Fruit fly (Drosophila melanogaster): Measurements from ENCODE around the gene NP15.6.

Gene NP15.6

DNA sequence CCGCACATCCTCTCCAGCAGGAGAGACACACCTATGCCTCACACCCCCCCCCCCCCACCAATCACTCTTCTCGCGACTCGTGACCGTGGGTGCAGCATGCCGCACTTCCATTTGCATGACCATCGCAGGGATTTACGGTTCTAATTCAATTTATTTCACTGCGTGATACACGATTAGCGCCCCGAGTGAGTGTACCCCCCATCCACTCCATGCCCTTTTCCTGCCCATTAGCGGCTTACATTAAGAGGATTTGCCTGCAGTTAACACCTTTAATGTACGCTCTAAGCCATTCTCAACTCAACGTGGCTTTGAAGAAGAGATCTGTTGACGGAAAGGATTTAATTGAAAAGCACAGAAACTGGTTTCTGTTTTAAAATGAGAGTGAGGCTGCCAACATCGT, 25.3 kb downstream of the NP15.6 start:
- peak; percentile 93 for TF ChIP-seq oc (tag; optimal IDR thresholded peaks at IDR 0.05)
- no peak for TF ChIP-seq CG4404 (GFP tag; IDR thresholded peaks at IDR 0.05)
- peak; percentile 69 for TF ChIP-seq crol (GFP tag; IDR thresholded peaks at IDR 0.05)
- TF ChIP-seq CG4730 (GFP tag; IDR thresholded peaks at IDR 0.05) = 0 out of 2 replicates have a peak, but pooled peaks have one; percentile 11

DNA sequence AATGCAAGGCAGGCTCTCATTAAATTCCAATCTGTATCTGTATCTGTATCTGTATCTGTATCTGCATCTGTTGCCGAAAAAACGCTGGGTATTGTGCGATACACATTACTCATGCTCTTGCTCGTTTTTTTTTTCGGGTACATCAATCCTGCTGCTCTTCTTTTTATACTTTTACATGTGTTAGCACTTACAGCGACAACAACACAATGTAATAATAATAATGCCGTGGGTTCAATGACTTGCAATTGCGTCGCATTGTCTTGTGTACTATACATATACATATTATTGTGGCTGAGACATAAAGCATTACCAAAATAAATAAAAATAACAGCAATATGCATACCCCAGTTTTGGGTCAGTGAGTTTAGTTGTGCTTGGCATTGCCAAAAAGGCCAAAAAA, 27.7 kb downstream of the NP15.6 start:
- TF ChIP-seq CG2199 (GFP tag; IDR thresholded peaks at IDR 0.05) (0 out of 3 replicates have a peak, but pooled peaks have one; percentile 33), CG4360 (GFP tag; IDR thresholded peaks at IDR 0.05) (peak; percentile 56), ro (GFP tag; IDR thresholded peaks at IDR 0.05) (no peak), jumu (GFP tag; optimal IDR thresholded peaks at IDR 0.05) (no peak), CG18262 (tag; optimal IDR thresholded peaks at IDR 0.05) (no peak), Camta (GFP tag; optimal IDR thresholded peaks at IDR 0.05) (no peak), CG11696 (GFP tag; IDR thresholded peaks at IDR 0.05) (no peak), hth (optimal IDR thresholded peaks at IDR 0.05) (no peak), stwl (tag; optimal IDR thresholded peaks at IDR 0.05) (no peak), CG9727 (GFP tag; optimal IDR thresholded peaks at IDR 0.05) (no peak), sna (GFP tag; IDR thresholded peaks at IDR 0.05; ENCODE audit: partially characterized antibody) (no peak), Blimp-1 (GFP tag; optimal IDR thresholded peaks at IDR 0.05) (no peak), twi (tag; optimal IDR thresholded peaks at IDR 0.05) (peak; percentile 82), row (GFP tag; IDR thresholded peaks at IDR 0.05) (no peak), pb (GFP tag; optimal IDR thresholded peaks at IDR 0.05) (no peak), toy (GFP tag; IDR thresholded peaks at IDR 0.05) (no peak)

DNA sequence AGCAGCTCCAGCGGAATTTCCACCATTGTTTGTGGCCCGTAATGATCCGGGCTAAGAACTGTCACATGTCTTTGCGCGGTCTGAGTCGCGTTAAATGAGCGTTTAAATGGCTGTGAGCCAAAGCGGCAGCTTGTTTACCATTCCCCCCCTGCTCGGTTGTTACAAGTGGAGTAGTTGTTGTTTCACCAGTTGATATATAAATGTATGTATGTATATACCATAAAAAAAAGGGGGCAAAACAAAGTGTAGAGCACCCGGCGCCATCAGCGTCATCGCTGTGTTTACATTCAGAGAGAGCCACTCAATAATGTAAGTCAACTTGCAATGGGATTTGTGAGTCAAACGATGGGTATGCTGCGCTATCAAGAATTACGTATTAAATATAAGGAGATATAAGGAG, 29.7 kb downstream of the NP15.6 start:
- TF ChIP-seq dysf (GFP tag; IDR thresholded peaks at IDR 0.05) (0 out of 3 replicates have a peak, but pooled peaks have one; percentile 21), CG9876 (GFP tag; optimal IDR thresholded peaks at IDR 0.05) (no peak), CG11696 (GFP tag; IDR thresholded peaks at IDR 0.05) (0 out of 2 replicates have a peak, but pooled peaks have one; percentile 34), ATbp (GFP tag; optimal IDR thresholded peaks at IDR 0.05) (peak; percentile 34), cwo (GFP tag; optimal IDR thresholded peaks at IDR 0.05) (no peak), CG13894 (tag; optimal IDR thresholded peaks at IDR 0.05) (no peak), z (GFP tag; IDR thresholded peaks at IDR 0.05) (peak; percentile 76), CG1792 (GFP tag; optimal IDR thresholded peaks at IDR 0.05) (no peak), CG8388 (GFP tag; optimal IDR thresholded peaks at IDR 0.05) (no peak), hbn (GFP tag; IDR thresholded peaks at IDR 0.05; ENCODE audit: partially characterized antibody) (no peak), hth (optimal IDR thresholded peaks at IDR 0.05) (no peak), gcm2 (GFP tag; optimal IDR thresholded peaks at IDR 0.05) (no peak), CG1602 (GFP tag; optimal IDR thresholded peaks at IDR 0.05) (no peak), lab (GFP tag; optimal IDR thresholded peaks at IDR 0.05) (peak; percentile 26), CG34224 (GFP tag; IDR thresholded peaks at IDR 0.05; ENCODE audit: partially characterized antibody) (no peak), zfh1 (GFP tag; IDR thresholded peaks at IDR 0.05) (0 out of 3 replicates have a peak, but pooled peaks have one; percentile 17), Fer1 (GFP tag; optimal IDR thresholded peaks at IDR 0.05) (no peak), eve (GFP tag; optimal IDR thresholded peaks at IDR 0.05) (no peak), Elba2 (GFP tag; optimal IDR thresholded peaks at IDR 0.05) (no peak), Xrp1 (GFP tag; IDR thresholded peaks at IDR 0.05) (no peak; the same call in 1 of the 2 replicates), croc (GFP tag; conservative IDR thresholded peaks at IDR 0.05) (no peak), CG2199 (GFP tag; IDR thresholded peaks at IDR 0.05) (0 out of 3 replicates have a peak, but pooled peaks have one; percentile 40), NC2α (GFP tag; optimal IDR thresholded peaks at IDR 0.05) (no peak), vvl (GFP tag; IDR thresholded peaks at IDR 0.05) (peak; percentile 13; the same call in 1 of the 2 replicates), jigr1 (GFP tag; IDR thresholded peaks at IDR 0.05) (no peak), kni (GFP tag; optimal IDR thresholded peaks at IDR 0.05) (peak; percentile 6), CG6272 (GFP tag; IDR thresholded peaks at IDR 0.05) (no peak), CG7745 (tag; optimal IDR thresholded peaks at IDR 0.05) (no peak), sc (optimal IDR thresholded peaks at IDR 0.05) (no peak), sc (GFP tag; optimal IDR thresholded peaks at IDR 0.05) (peak; percentile 6), Med (GFP tag) (peak; percentile 68), chm (GFP tag; IDR thresholded peaks at IDR 0.05) (0 out of 2 replicates have a peak, but pooled peaks have one; percentile 18)

Measured in whole organism, embryonic.